Worm (Caenorhabditis elegans) whole organism, L1 larva: ENCODE data around the gene rab-37.
"Not testable (repeated sequence)": the region's sequence is repeated elsewhere in the genome, so short reads cannot be mapped to it uniquely, and the experiment has no call there.

Experiments
- aha-1 ChIP-seq: fragments of 150-350 bp; optimal IDR thresholded peaks from 2 replicates; lab custom pipeline; 2014; ENCODE audit warnings: missing biosample characterization, missing genetic modification characterization
- alr-1 ChIP-seq: fragments of 200-800 bp; sonication (Bioruptor generic); optimal IDR thresholded peaks from 2 replicates; lab custom pipeline; 2018; ENCODE audit warnings: borderline replicate concordance, mild to moderate bottlenecking, missing genetic modification characterization, missing compliant biosample characterization
- ama-1 ChIP-seq: fragments of 150-350 bp; optimal IDR thresholded peaks from 2 replicates; lab custom pipeline; 2014
- ceh-8 ChIP-seq: fragments of 200-800 bp; sonication (Bioruptor generic); optimal IDR thresholded peaks from 2 replicates; lab custom pipeline; 2018; ENCODE audit warnings: mild to moderate bottlenecking, missing genetic modification characterization, moderate library complexity, missing compliant biosample characterization
- dpl-1 ChIP-seq, 3 experiments: fragments of 150-350 bp in 2 of 3; sonication (generic microtip) in 1 of 3; optimal IDR thresholded peaks; 2 replicates each; lab custom pipeline; 2014 to 2017; ENCODE audit warnings: missing biosample characterization in 3 of 3, missing genetic modification characterization in 3 of 3, missing genetic modification reagents in 3 of 3
- dsc-1 ChIP-seq: sonication (generic microtip); optimal IDR thresholded peaks from 2 replicates; lab custom pipeline; 2016; ENCODE audit warnings: mild to moderate bottlenecking, missing genetic modification characterization, missing compliant biosample characterization
- efl-1 ChIP-seq, 4 experiments: fragments of 150-350 bp; optimal IDR thresholded peaks in 3 of 4; peaks in 1 of 4; 1 replicate in 1 of 4; 2 replicates in 3 of 4; lab custom pipeline; 2014; ENCODE audit warnings: missing biosample characterization in 2 of 4, missing genetic modification characterization in 2 of 4, missing genetic modification reagents in 2 of 4
- egl-27 ChIP-seq, 2 experiments: fragments of 150-350 bp in 1 of 2; sonication (generic microtip); optimal IDR thresholded peaks; 3 replicates each; lab custom pipeline; 2017 to 2018; ENCODE audit warnings: missing biosample characterization in 2 of 2, missing genetic modification characterization in 2 of 2, missing genetic modification reagents in 2 of 2
- elt-2 ChIP-seq: sonication (generic microtip); optimal IDR thresholded peaks from 2 replicates; lab custom pipeline; 2016; ENCODE audit warnings: missing genetic modification characterization, mild to moderate bottlenecking, inconsistent platforms, missing compliant biosample characterization, missing genetic modification reagents
- fkh-8 ChIP-seq: sonication (generic microtip); optimal IDR thresholded peaks from 2 replicates; lab custom pipeline; 2016; ENCODE audit warnings: mild to moderate bottlenecking, missing genetic modification characterization, missing compliant biosample characterization
- fos-1 ChIP-seq: fragments of 150-350 bp; optimal IDR thresholded peaks from 2 replicates; lab custom pipeline; 2014; ENCODE audit warnings: missing biosample characterization, missing genetic modification characterization
- grh-1 ChIP-seq: fragments of 200-800 bp; sonication (Bioruptor generic); IDR thresholded peaks from 2 replicates; pipeline ENCODE4 v1.3.6; 2022; ENCODE audit warnings: missing genetic modification reagents, missing genetic modification characterization, missing compliant biosample characterization
- hpl-2 ChIP-seq: fragments of 150-350 bp; optimal IDR thresholded peaks from 2 replicates; lab custom pipeline; 2014; ENCODE audit warnings: missing biosample characterization, missing genetic modification reagents, missing genetic modification characterization
- irx-1 ChIP-seq: sonication (generic microtip); optimal IDR thresholded peaks from 2 replicates; lab custom pipeline; 2016; ENCODE audit warnings: missing genetic modification characterization, missing compliant biosample characterization
- lin-14 ChIP-seq: fragments of 200-800 bp; sonication (Bioruptor generic); optimal IDR thresholded peaks from 2 replicates; lab custom pipeline; 2018; ENCODE audit warnings: mild to moderate bottlenecking, missing genetic modification characterization, moderate library complexity, missing compliant biosample characterization
- lin-35 ChIP-seq, 2 experiments: fragments of 150-350 bp; optimal IDR thresholded peaks; 2 replicates each; lab custom pipeline; 2014; ENCODE audit warnings: missing biosample characterization in 2 of 2, missing genetic modification characterization in 2 of 2, missing genetic modification reagents in 2 of 2
- lin-39 ChIP-seq: fragments of 150-350 bp; optimal IDR thresholded peaks from 2 replicates; lab custom pipeline; 2014; ENCODE audit warnings: missing biosample characterization, missing genetic modification reagents, missing genetic modification characterization
- lir-3 ChIP-seq: sonication (generic microtip); optimal IDR thresholded peaks from 2 replicates; lab custom pipeline; 2016; ENCODE audit warnings: mild to moderate bottlenecking, missing genetic modification characterization, moderate library complexity, missing compliant biosample characterization; ENCODE audit not compliant: poor library complexity
- lsy-2 ChIP-seq, 2 experiments: fragments of 150-350 bp; optimal IDR thresholded peaks; 2 replicates each; lab custom pipeline; 2014; ENCODE audit warnings: missing biosample characterization in 2 of 2, missing genetic modification characterization in 2 of 2
- mab-9 ChIP-seq: fragments of 200-800 bp; sonication (Bioruptor generic); IDR thresholded peaks from 2 replicates; pipeline ENCODE4 v1.3.6; 2022; ENCODE audit warnings: missing genetic modification reagents, missing genetic modification characterization, missing compliant biosample characterization
- mdl-1 ChIP-seq, 2 experiments: fragments of 150-350 bp; optimal IDR thresholded peaks; 2 replicates each; lab custom pipeline; 2014 to 2017; ENCODE audit warnings: missing biosample characterization in 2 of 2, missing genetic modification characterization in 2 of 2, inconsistent platforms in 1 of 2
- mep-1 ChIP-seq: fragments of 150-350 bp; optimal IDR thresholded peaks from 2 replicates; lab custom pipeline; 2014; ENCODE audit warnings: missing biosample characterization, missing genetic modification characterization
- nhr-11 ChIP-seq: fragments of 150-350 bp; optimal IDR thresholded peaks from 2 replicates; lab custom pipeline; 2014; ENCODE audit warnings: missing biosample characterization, missing genetic modification characterization
- nhr-28 ChIP-seq: fragments of 150-350 bp; optimal IDR thresholded peaks from 2 replicates; lab custom pipeline; 2014; ENCODE audit warnings: missing biosample characterization, missing genetic modification characterization
- nhr-84 ChIP-seq: sonication (generic microtip); optimal IDR thresholded peaks from 2 replicates; lab custom pipeline; 2017; ENCODE audit warnings: missing biosample characterization, missing genetic modification characterization
- nhr-85 ChIP-seq: sonication (generic microtip); peaks from one replicate; lab custom pipeline; 2016; ENCODE audit warnings: missing genetic modification characterization, inconsistent platforms, missing compliant biosample characterization
- sox-4 ChIP-seq: sonication (generic microtip); optimal IDR thresholded peaks from 2 replicates; lab custom pipeline; 2016; ENCODE audit warnings: missing genetic modification characterization, missing compliant biosample characterization
- sptf-1 ChIP-seq: fragments of 150-350 bp; optimal IDR thresholded peaks from 2 replicates; lab custom pipeline; 2014; ENCODE audit warnings: missing biosample characterization, missing genetic modification characterization
- sup-37 ChIP-seq: fragments of 200-800 bp; sonication (Bioruptor generic); optimal IDR thresholded peaks from 2 replicates; lab custom pipeline; 2018; ENCODE audit warnings: mild to moderate bottlenecking, missing genetic modification characterization, missing compliant biosample characterization
- tbx-2 ChIP-seq: sonication (generic microtip); optimal IDR thresholded peaks from 2 replicates; lab custom pipeline; 2016; ENCODE audit warnings: missing genetic modification characterization, missing compliant biosample characterization
- unc-130 ChIP-seq: fragments of 150-350 bp; optimal IDR thresholded peaks from 2 replicates; lab custom pipeline; 2017; ENCODE audit warnings: missing biosample characterization, missing genetic modification characterization, inconsistent platforms
- unc-98 ChIP-seq: fragments of 200-800 bp; sonication (Bioruptor generic); IDR thresholded peaks from 2 replicates; pipeline ENCODE4 v1.3.6; 2022; ENCODE audit warnings: missing genetic modification characterization, missing compliant biosample characterization
- zip-4 ChIP-seq: fragments of 200-800 bp; sonication (Bioruptor generic); optimal IDR thresholded peaks from 2 replicates; lab custom pipeline; 2018; ENCODE audit warnings: mild to moderate bottlenecking, missing genetic modification characterization, moderate library complexity, missing compliant biosample characterization

rab-37 gene

DNA sequence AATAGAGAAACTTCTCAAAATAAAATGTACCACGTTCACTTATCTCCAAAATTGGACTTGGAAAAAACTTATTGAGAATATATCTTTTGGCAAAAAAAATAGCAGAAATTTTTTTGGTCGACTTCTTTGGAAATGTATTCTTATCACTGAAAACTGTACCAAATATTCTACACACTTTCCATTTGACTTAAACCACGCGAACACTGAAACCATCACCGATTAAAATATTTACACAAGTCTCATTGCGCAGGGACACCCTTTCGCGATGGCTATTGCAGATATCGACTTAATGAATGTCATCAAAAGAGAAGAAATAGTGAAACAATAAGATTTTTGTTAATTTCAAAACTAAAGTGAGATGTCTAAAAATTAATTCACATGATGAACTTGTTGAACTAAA is 27.2 kb downstream of the rab-37 start (continued):
- TF ChIP-seq alr-1 (tag; lab: Kevin White, UChicago) = no peak
- TF ChIP-seq lin-35 (GFP tag; optimal IDR thresholded peaks at IDR 0.05; lab: Kevin White, UChicago) = peak in 1 of 2 experiments; percentile 75
- TF ChIP-seq mdl-1 (tag; optimal IDR thresholded peaks at IDR 0.05; lab: Kevin White, UChicago) = peak in 1 of 2 experiments; percentile 38
- TF ChIP-seq grh-1 (GFP tag; lab: Robert Waterston, UW) = 0 out of 2 replicates have a peak, but pooled peaks have one; percentile 33
- no peak for TF ChIP-seq fos-1
- no peak for TF ChIP-seq hpl-2
- peak in 1 of 2 experiments; percentile 22 for TF ChIP-seq efl-1 (optimal IDR thresholded peaks at IDR 0.05; lab: Kevin White, UChicago)
- peak in 1 of 2 experiments; percentile 42 for TF ChIP-seq efl-1 (GFP tag; optimal IDR thresholded peaks at IDR 0.05 in 1 of 2; lab: Kevin White, UChicago)
- no peak for TF ChIP-seq ama-1 (lab: Kevin White, UChicago)
- no peak for TF ChIP-seq lin-39 (tag; lab: Kevin White, UChicago)
- TF ChIP-seq mep-1 (tag; lab: Kevin White, UChicago) = no peak
- peak; percentile 50 for TF ChIP-seq fkh-8 (tag; lab: Kevin White, UChicago)
- TF ChIP-seq irx-1 = no peak
- peak in 1 of 3 experiments; percentile 1 for TF ChIP-seq dpl-1 (GFP tag; optimal IDR thresholded peaks at IDR 0.05; lab: Kevin White, UChicago)
- TF ChIP-seq zip-4 (GFP tag; lab: Kevin White, UChicago) = peak; percentile 8
- TF ChIP-seq sup-37 (GFP tag; lab: Kevin White, UChicago) = no peak
- TF ChIP-seq unc-130 (tag; lab: Kevin White, UChicago) = no peak
- no peak for TF ChIP-seq mab-9 (GFP tag; lab: Robert Waterston, UW)
- TF ChIP-seq sptf-1 (tag; lab: Kevin White, UChicago) = no peak
- TF ChIP-seq nhr-85 (tag; lab: Kevin White, UChicago) = no peak
- no peak for TF ChIP-seq unc-98
- TF ChIP-seq nhr-84 (tag; lab: Kevin White, UChicago) = no peak
- peak; percentile 40 for TF ChIP-seq elt-2
- TF ChIP-seq tbx-2 (tag; lab: Kevin White, UChicago) = no peak
- TF ChIP-seq lsy-2 (tag; optimal IDR thresholded peaks at IDR 0.05; lab: Kevin White, UChicago) = peak in 1 of 2 experiments; percentile 17
- TF ChIP-seq aha-1 (tag; lab: Kevin White, UChicago) = no peak
- no peak for TF ChIP-seq egl-27 (tag; optimal IDR thresholded peaks at IDR 0.05; lab: Kevin White, UChicago)

DNA sequence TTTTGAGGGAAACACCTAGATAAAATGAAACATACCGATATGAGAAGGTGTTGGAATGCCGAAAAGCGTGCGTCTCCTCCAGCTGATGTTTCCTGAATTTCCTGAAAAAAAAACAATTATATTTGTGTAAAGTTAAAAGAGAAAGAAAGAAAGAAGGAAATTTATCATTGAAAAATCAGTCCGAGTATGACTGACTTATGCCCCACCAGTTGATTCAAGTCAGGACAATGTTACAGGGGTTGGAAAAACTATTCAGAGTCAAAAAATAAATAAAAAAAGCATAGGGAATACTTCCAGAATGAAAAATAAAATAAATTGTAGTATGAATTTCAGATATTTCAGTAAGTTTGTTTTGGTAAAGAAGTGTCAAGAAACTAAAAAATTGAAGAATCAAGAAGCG is 28.3 kb downstream of the rab-37 start, which contains the start of gene F20B6.9:
F20B6.9 (minus strand) TSS at position 101 of the 400 bp plus-strand sequence.
- not testable (repeated sequence) for TF ChIP-seq dsc-1 (tag; lab: Kevin White, UChicago); sox-4 (tag; lab: Kevin White, UChicago); ceh-8
- TF ChIP-seq, all 84 proteins: peak for 0; not testable (repeated sequence) for 84

DNA sequence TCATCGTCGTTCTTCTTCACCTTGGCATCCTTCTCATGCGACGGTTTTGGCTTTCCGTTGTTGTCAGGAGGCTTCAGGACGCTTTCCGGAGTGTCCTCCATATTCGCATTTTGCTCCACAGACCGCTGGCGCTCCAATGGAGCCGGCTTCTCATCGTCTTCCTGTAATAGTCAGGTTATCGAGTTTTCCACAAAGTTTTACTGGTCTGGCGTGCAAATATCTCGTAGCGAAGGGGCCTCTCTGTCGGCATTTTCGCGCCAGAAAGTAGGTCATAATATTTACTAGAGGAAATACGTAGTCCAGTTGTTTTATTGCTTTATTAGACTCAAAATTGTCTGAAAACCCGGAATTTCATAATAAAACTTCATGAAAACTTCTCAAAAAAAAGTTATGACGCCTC is 33.5 kb downstream of the rab-37 start, which contains the start of gene F20B6.6:
F20B6.6 (minus strand) TSS at position 101 of the 400 bp plus-strand sequence.
- TF ChIP-seq aha-1 (tag; lab: Kevin White, UChicago); ama-1 (lab: Kevin White, UChicago); alr-1 (tag; lab: Kevin White, UChicago): not testable (repeated sequence)

DNA sequence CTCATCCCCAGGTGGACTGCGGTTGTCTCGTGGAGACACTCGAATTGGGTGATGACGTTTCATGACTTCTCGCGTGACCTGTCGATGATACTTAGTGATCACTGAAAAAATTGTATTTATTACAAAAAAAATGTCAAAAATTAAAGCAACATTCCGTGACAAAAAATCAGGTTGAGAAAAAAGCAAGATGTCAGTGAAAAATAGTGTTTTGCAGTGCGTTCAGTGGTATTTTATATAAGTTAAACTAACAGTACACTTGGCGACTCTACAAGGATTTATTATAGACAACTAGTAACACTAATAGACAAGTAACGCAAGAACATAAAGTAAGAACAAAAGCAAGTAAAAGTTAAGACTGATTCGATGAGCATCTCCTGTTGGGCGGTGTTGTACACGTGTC is 35.8 kb downstream of the rab-37 start, which contains the start of gene F20B6.5:
F20B6.5 (minus strand) TSS at position 101 of the 400 bp plus-strand sequence.
- TF ChIP-seq nhr-28 (tag; lab: Kevin White, UChicago); alr-1 (tag; lab: Kevin White, UChicago); nhr-11: not testable (repeated sequence)

DNA sequence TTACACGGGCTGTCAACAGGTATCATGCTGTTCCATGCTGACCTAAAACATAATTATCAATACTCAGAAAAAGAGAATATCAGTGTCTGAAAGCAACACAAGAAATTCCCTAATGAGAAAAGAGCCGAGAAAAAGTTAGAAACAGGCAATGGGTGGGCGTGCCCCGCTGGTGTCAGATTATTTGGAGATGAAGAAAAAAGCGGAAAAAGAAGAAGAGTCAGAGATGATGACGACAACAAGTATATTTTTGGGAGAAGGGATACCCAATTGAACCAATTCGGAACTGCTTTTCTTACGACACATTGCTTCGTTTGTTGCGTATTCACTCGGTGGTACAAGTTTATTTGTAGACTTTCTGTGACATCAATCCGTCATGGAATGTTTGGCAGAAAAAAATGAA is 39.2 kb downstream of the rab-37 start, which contains the start of gene F20B6.4:
F20B6.4 (minus strand) TSS at position 101 of the 400 bp plus-strand sequence.
- TF ChIP-seq sox-4 (tag; lab: Kevin White, UChicago) (no peak), lin-14 (GFP tag; lab: Kevin White, UChicago) (peak; percentile 42), lir-3 (no peak)
